Worm (Caenorhabditis elegans) whole organism, L4 larva: ENCODE measurements around the gene meg-1.

Source experiments
- mdl-1 ChIP-seq, 2 experiments: fragments of 150-350 bp in 1 of 2; sonication (generic microtip) in 1 of 2; optimal IDR thresholded peaks; 2 replicates each; lab custom pipeline; 2014 to 2017; ENCODE audit warnings: missing biosample characterization in 2 of 2, missing genetic modification characterization in 2 of 2
- zag-1 ChIP-seq: fragments of 150-350 bp; optimal IDR thresholded peaks from 2 replicates; lab custom pipeline; 2014; ENCODE audit warnings: missing biosample characterization, missing genetic modification characterization

DNA sequence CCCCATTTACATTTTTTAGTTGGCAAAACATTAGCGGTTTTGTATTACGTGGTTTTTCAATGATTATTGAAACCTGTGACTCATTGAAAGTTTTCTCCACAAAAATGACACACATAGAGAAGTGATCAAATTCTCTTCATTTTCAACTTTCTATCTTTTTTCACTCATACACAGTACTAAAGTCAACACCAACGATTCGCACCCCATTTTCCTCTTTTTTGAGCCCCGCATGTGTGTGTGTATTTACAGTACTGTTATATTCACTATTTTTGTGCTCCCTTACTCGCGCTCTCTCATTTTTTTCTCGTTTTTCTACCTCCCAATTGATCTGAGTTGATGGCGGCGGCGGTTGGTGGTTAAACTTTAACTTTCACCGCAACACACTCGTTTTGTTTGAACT is 29.0 kb upstream of the meg-1 start:
- TF ChIP-seq mdl-1 (tag; optimal IDR thresholded peaks at IDR 0.05; lab: Kevin White, UChicago) (no peak), zag-1 (no peak)
